Worm (Caenorhabditis elegans): ENCODE measurements around the gene cbs-1.

Gene cbs-1

DNA sequence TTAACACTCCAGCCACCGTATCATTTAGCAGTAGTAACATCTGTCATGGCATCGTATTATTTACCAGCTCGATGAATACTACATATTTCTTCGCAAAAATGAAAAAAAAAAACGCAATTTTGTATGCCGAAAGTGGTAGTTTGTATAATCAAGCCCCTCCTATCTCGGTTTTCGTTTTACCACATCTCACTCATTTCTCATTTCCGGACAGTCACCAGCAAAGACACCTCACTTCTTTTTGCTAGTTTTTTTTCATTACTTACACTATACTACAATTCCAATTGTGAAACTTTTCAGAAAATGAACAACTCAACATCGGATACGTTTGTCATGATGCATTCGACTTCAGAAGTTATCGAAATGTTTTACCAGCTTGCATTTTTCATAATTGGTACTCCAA, 4.9 kb upstream of the cbs-1 start, which contains the start of gene gnrr-3:
Gene gnrr-3, plus strand, starts transcription at position 301 of the 400 bp plus-strand sequence.
- TF ChIP-seq elt-3 (tag; optimal IDR thresholded peaks at IDR 0.05) (no peak), flh-1 (GFP tag; optimal IDR thresholded peaks at IDR 0.05) (no peak)

DNA sequence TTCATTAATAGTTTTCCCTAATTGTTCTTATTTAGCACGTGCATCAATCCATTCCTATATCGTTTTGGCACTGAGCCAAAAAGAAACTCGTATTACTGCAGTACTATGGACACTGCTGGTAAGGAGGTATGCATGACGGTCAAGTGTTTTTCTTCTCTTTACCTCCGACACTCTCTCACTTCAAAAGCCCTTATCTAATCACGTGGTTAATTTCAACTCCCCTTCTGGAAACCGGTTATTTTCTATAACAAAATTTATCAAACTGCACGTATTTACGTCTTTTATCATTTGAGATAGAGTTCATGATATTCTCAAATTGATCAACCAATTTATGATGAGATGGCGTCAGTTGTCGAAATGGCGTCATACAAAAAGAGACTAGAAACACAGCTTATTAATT, 2.5 kb upstream of the cbs-1 start:
- TF ChIP-seq sptf-1 (tag; optimal IDR thresholded peaks at IDR 0.05), result no peak

DNA sequence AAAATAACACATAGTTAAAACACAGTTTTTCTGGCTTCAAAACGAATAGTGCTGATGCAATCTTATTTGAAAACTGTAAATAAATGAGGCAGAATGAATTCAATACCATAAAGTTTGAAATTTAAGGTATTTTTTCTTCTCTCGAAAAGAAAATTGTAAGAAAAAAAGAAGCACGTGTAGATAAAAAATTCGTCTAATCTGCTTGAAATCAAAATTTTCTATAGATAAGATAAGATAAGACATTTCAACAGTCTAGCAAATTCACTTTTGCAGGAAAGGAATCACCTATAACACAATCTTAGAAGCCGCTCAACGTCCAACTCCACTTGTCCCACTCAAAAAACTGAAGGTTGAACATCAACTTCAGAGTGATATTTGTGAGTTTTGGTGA, 330 bp downstream of the cbs-1 start:
- no peak for TF ChIP-seq nhr-76 (tag; optimal IDR thresholded peaks at IDR 0.05)
- no peak for TF ChIP-seq sptf-1 (tag; optimal IDR thresholded peaks at IDR 0.05)
- TF ChIP-seq cnd-1 (tag; optimal IDR thresholded peaks at IDR 0.05), result no peak

DNA sequence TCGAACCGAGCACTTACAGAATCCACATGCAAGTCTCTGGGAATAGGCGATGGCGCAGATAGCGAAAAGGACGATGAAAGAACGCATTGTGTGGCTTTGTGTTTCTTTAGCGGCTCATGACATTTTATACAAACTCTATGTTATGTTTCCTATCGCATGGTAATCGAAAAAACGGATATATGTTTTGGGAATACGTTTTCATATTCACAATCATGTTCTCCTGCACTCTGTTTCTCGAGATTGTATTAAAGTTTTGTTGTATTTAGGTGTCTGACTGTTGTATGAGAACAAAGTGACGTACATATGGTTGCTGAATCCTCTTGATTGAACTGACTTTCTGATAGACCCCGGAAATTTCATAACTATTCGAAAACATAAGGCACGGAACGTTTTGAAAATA, 4.3 kb downstream of the cbs-1 start, which contains the start of gene ZC373.2:
Gene ZC373.2, minus strand, starts transcription at position 101 of the 400 bp plus-strand sequence.
- TF ChIP-seq ham-2 (GFP tag; optimal IDR thresholded peaks at IDR 0.05), result no peak
- TF ChIP-seq sptf-1 (tag; optimal IDR thresholded peaks at IDR 0.05), result no peak
- no peak for TF ChIP-seq zip-8 (tag; optimal IDR thresholded peaks at IDR 0.05)
- TF ChIP-seq unc-62 (GFP tag; optimal IDR thresholded peaks at IDR 0.05), result no peak
- TF ChIP-seq drap-1 (GFP tag; optimal IDR thresholded peaks at IDR 0.05), result no peak
- no peak for TF ChIP-seq nhr-28 (tag; optimal IDR thresholded peaks at IDR 0.05)
- no peak for TF ChIP-seq M03D4.4 (tag; optimal IDR thresholded peaks at IDR 0.05)
- no peak for TF ChIP-seq lin-32 (GFP tag; optimal IDR thresholded peaks at IDR 0.05)
- TF ChIP-seq lsy-2 (tag; optimal IDR thresholded peaks at IDR 0.05), result no peak
- TF ChIP-seq mab-5 (tag; optimal IDR thresholded peaks at IDR 0.05), result no peak
- no peak for TF ChIP-seq nhr-12 (tag; optimal IDR thresholded peaks at IDR 0.05)
- TF ChIP-seq ces-1 (GFP tag; optimal IDR thresholded peaks at IDR 0.05), result no peak
- no peak for TF ChIP-seq ceh-43 (GFP tag; optimal IDR thresholded peaks at IDR 0.05)
- TF ChIP-seq flh-1 (GFP tag; optimal IDR thresholded peaks at IDR 0.05), result no peak
- no peak for TF ChIP-seq ceh-83 (GFP tag; optimal IDR thresholded peaks at IDR 0.05)
- TF ChIP-seq nhr-2 (tag; optimal IDR thresholded peaks at IDR 0.05), result no peak

DNA sequence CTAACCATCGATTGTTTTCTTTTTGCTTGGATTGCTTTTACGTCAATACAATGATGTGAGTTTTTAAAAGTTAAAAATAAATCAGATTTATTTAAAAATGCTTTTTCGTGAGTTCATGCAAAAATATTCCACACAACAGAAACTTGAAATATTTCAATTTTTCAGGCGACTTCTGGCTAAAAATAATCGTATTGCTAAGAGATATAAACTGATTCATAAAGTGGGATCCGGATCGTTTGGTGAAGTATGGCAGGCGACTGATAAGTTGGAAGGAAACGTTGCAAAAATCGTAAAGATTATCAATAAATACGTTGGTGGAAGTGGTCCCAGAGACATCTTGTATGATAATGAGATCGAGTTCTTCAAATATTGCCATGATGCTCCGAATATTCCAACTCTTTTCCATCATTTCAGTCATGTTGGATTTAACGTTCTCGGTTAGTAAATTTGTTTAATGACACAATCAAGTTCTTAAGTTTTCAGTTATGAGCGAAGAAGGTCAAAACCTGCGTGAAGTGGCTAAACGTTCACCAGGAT, 6.5 kb downstream of the cbs-1 start, which contains the start of gene ZC373.3:
Gene ZC373.3, plus strand, starts transcription at position 51 of the 537 bp plus-strand sequence.
- TF ChIP-seq ceh-83 (GFP tag; optimal IDR thresholded peaks at IDR 0.05) (no peak), flh-1 (GFP tag; optimal IDR thresholded peaks at IDR 0.05) (no peak), elt-1 (tag; optimal IDR thresholded peaks at IDR 0.05; ENCODE audit: borderline replicate concordance, insufficient read depth) (no peak), ceh-39 (tag; optimal IDR thresholded peaks at IDR 0.05) (no peak), mep-1 (tag; optimal IDR thresholded peaks at IDR 0.05) (no peak), blmp-1 (tag; optimal IDR thresholded peaks at IDR 0.05) (no peak), sptf-1 (tag; optimal IDR thresholded peaks at IDR 0.05) (no peak), nhr-76 (tag; optimal IDR thresholded peaks at IDR 0.05) (no peak), mls-2 (tag; optimal IDR thresholded peaks at IDR 0.05) (no peak), tbx-8 (GFP tag; optimal IDR thresholded peaks at IDR 0.05) (no peak), lin-13 (tag; optimal IDR thresholded peaks at IDR 0.05) (no peak), bed-3 (GFP tag; optimal IDR thresholded peaks at IDR 0.05) (no peak), zip-8 (tag; optimal IDR thresholded peaks at IDR 0.05) (no peak), mab-5 (tag; optimal IDR thresholded peaks at IDR 0.05) (no peak), unc-39 (tag; optimal IDR thresholded peaks at IDR 0.05) (no peak)

DNA sequence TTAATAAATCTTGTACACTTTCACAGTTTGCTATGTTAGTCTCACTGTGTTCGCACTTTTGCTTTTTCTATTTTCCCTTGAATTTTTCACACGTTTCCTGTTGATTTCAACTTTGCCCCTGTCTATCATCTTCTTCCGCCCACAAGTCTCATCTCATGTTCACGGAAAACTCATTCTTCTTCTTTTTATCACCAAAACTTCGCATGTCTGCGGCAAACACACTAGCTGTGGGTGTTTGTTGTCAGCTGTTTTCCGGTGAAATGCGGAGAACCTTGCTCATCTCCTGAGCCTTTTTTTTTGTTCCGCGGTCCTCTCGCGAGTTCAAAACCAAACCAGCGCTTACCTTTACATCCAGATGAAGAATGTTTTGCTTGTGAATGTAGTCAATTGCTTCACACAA, 14.4 kb downstream of the cbs-1 start:
- no peak for TF ChIP-seq elt-3 (tag; optimal IDR thresholded peaks at IDR 0.05)
- TF ChIP-seq hlh-1 (tag; optimal IDR thresholded peaks at IDR 0.05), result peak; percentile 65

DNA sequence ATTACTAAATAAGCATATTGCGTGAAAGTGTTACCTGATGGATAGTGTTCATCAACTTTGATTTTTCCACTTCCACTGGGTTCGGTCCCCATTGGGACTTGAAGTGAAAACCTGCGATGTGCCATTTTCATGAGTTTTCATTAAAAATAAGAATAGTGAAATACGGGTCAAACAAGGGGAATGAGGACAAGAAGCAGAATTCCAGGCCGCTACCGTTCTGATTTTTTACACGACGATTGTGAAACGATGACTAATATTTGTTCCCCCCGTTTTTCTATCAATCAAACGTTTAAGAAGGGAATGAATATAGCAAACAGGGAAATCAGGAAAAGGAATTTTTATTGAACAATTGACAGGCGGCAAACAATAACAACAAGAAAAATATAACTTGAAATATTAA, 15.6 kb downstream of the cbs-1 start, which contains the start of gene mlck-1:
Gene mlck-1, minus strand, starts transcription at position 101 of the 400 bp plus-strand sequence.
- TF ChIP-seq sem-2 (GFP tag; optimal IDR thresholded peaks at IDR 0.05) (no peak), pha-4 (tag; optimal IDR thresholded peaks at IDR 0.05) (no peak), ham-2 (GFP tag; optimal IDR thresholded peaks at IDR 0.05) (no peak), mls-2 (tag; optimal IDR thresholded peaks at IDR 0.05) (no peak), ceh-43 (GFP tag; optimal IDR thresholded peaks at IDR 0.05) (no peak), hlh-1 (tag; optimal IDR thresholded peaks at IDR 0.05) (no peak)
